Fruit fly (Drosophila melanogaster): ENCODE results near the gene CG9021.

The CG9021 gene

DNA sequence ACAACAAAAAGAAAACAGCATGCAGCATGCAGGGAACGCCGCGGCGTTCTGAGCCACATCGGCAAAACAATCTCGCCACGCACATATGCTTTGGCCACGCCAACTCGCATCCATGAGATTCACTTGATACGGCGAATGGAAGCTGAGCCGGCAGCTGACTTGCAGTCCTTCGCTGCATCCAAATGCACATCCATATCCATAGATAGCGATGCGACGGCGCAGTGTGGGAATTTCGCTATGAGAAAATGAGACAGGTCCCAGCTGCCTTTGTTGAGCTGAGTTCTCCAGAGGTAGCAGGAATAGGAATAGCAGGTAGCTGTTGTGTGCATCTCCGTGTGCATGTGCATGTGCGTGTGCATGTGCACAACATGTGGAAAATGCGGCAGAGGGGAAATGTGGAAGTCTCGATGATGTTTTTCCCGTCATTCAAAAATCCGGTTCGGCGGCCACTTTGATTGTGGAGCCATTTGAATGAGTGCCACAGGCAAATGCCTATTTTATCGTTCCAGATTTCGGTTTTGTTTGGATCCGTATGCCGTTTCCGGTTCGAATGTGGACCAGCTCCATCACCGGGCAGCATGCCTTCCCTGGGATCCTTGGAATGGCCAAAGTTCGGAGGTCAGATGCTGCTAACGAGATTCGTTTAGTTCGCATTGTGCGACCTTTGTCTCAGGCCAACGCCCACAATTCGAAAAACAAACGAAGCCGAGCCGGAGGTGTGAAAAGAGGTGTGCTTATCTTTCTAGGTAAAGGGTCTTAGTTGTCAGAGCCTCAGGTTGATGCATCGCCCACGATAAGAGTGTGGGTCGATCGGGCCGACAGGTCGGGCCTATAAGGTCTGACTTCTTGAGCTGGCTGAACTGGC is 33.4 kb downstream of the CG9021 start:
- no peak for TF ChIP-seq CG17801 (GFP tag; optimal IDR thresholded peaks at IDR 0.05; ENCODE audit: partially characterized antibody)

DNA sequence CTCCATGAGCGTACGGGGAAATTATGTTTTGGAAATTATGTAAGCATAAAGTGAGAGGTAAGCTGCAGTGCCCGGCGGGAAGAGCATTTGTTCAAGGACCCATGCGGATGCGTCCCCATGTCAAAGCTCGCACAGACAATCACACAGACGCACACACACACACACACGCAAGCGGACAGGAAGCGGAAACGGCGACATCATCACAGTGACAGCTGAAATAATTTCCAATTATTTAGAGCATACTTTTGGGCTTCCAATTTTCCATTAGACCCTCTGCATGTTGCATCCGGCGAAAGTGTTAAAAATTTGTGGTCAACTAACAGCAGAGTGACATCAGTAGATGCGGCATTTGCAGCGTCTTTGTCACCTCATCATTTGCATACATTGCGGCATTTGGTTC is 37.7 kb downstream of the CG9021 start:
- TF ChIP-seq CG17801 (GFP tag; optimal IDR thresholded peaks at IDR 0.05; ENCODE audit: partially characterized antibody): no peak

DNA sequence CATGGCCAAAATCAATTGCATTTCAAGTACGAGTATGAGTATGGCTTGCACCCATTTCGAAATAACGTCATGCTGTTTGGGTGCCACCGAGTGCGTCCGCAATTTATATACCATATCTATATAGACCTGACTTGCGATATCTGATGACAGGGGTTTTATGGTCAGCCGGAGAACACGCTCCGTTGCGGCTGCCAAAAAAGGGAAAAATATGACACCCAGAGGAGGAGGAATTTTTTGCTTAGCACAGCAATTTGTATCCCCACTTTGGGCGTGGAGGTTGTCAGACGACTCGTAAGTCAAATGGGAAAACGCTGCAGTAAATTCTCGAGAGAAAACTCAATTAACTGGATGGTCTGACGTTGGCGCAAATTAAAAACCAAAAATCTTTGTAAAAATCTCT is 47.7 kb downstream of the CG9021 start:
- TF ChIP-seq CG17801 (GFP tag; optimal IDR thresholded peaks at IDR 0.05; ENCODE audit: partially characterized antibody): no peak
